Worm (Caenorhabditis elegans): ENCODE measurements around the gene fbf-1.

The fbf-1 gene

ce11 chrII:6091380-6091779, 10.7 kb upstream of the fbf-1 start, which contains the start of the genes fbf-2 and nspg-3:
Gene fbf-2 (minus strand): TSS chrII:6091480.
Gene nspg-3 (plus strand): TSS chrII:6091767.
- TF ChIP-seq nfya-1 (tag; optimal IDR thresholded peaks at IDR 0.05), result no peak
- TF ChIP-seq npax-4 (tag; optimal IDR thresholded peaks at IDR 0.05), result no peak
- TF ChIP-seq ceh-31 (tag; optimal IDR thresholded peaks at IDR 0.05), result no peak
- TF ChIP-seq unc-55 (GFP tag; optimal IDR thresholded peaks at IDR 0.05), result no peak
- TF ChIP-seq lin-11 (tag; optimal IDR thresholded peaks at IDR 0.05), result no peak
- TF ChIP-seq C08G9.2 (tag; optimal IDR thresholded peaks at IDR 0.05), result no peak
- TF ChIP-seq lim-6 (tag; optimal IDR thresholded peaks at IDR 0.05), result no peak
- no peak for TF ChIP-seq syd-9 (tag; optimal IDR thresholded peaks at IDR 0.05)
- TF ChIP-seq che-1 (tag; optimal IDR thresholded peaks at IDR 0.05), result no peak
- TF ChIP-seq ceh-9 (tag; optimal IDR thresholded peaks at IDR 0.05), result no peak
- TF ChIP-seq ztf-16 (tag; optimal IDR thresholded peaks at IDR 0.05), result no peak
- no peak for TF ChIP-seq nhr-11 (tag; optimal IDR thresholded peaks at IDR 0.05)
- no peak for TF ChIP-seq pha-4 (tag; optimal IDR thresholded peaks at IDR 0.05)
- no peak for TF ChIP-seq dmd-4 (tag; optimal IDR thresholded peaks at IDR 0.05; ENCODE audit: borderline replicate concordance)

- TF ChIP-seq fkh-6 (tag; optimal IDR thresholded peaks at IDR 0.05), result no peak
- no peak for TF ChIP-seq ceh-22 (tag; optimal IDR thresholded peaks at IDR 0.05)
- no peak for TF ChIP-seq ceh-14 (tag; optimal IDR thresholded peaks at IDR 0.05)
- TF ChIP-seq pros-1 (tag; optimal IDR thresholded peaks at IDR 0.05), result no peak
- TF ChIP-seq mec-3 (tag; optimal IDR thresholded peaks at IDR 0.05; ENCODE audit: borderline replicate concordance), result no peak
- no peak for TF ChIP-seq pax-1 (tag; optimal IDR thresholded peaks at IDR 0.05)
- TF ChIP-seq unc-86 (tag; optimal IDR thresholded peaks at IDR 0.05), result no peak
- no peak for TF ChIP-seq nfya-1 (tag; optimal IDR thresholded peaks at IDR 0.05)
- TF ChIP-seq ceh-6 (GFP tag; optimal IDR thresholded peaks at IDR 0.05), result no peak
- TF ChIP-seq gmeb-2 (tag; optimal IDR thresholded peaks at IDR 0.05), result no peak
- no peak for TF ChIP-seq ceh-31 (tag; optimal IDR thresholded peaks at IDR 0.05)
- TF ChIP-seq ttx-3 (tag; optimal IDR thresholded peaks at IDR 0.05), result no peak
- no peak for TF ChIP-seq ceh-19 (GFP tag; optimal IDR thresholded peaks at IDR 0.05)
- TF ChIP-seq ama-1 (optimal IDR thresholded peaks at IDR 0.05), result no peak
- no peak for TF ChIP-seq elt-2 (tag; optimal IDR thresholded peaks at IDR 0.05)
- no peak for TF ChIP-seq hlh-15 (tag; optimal IDR thresholded peaks at IDR 0.05)
- TF ChIP-seq F13H6.1 (tag; optimal IDR thresholded peaks at IDR 0.05), result no peak
- no peak for TF ChIP-seq pha-2 (tag; optimal IDR thresholded peaks at IDR 0.05)
- TF ChIP-seq pqm-1 (tag; optimal IDR thresholded peaks at IDR 0.05), result no peak
- no peak for TF ChIP-seq C38D4.7 (GFP tag; optimal IDR thresholded peaks at IDR 0.05)
Measured at ce11 chrII:6082620-6083019, 2.0 kb upstream of the fbf-1 start, which contains the start of gene F21H12.3. Gene F21H12.3 (plus strand): TSS chrII:6082920.

- no peak for TF ChIP-seq pha-2 (tag; optimal IDR thresholded peaks at IDR 0.05)
Measured at ce11 chrII:6077604-6078003, 3.0 kb downstream of the fbf-1 start, which contains the start of gene H12I13.6. Gene H12I13.6 (plus strand): TSS chrII:6077904.

ce11 chrII:6067066-6067465, 13.6 kb downstream of the fbf-1 start, which contains the start of gene H12I13.1:
Gene H12I13.1 (minus strand): TSS chrII:6067166.
- no peak for TF ChIP-seq fkh-10 (GFP tag; optimal IDR thresholded peaks at IDR 0.05)
- no peak for TF ChIP-seq unc-3 (GFP tag; conservative IDR thresholded peaks at IDR 0.05)
- no peak for TF ChIP-seq unc-3 (tag; optimal IDR thresholded peaks at IDR 0.05)
- TF ChIP-seq ets-4 (tag; optimal IDR thresholded peaks at IDR 0.05), result no peak
- TF ChIP-seq che-1 (tag; optimal IDR thresholded peaks at IDR 0.05), result no peak
- no peak for TF ChIP-seq dmd-4 (tag; optimal IDR thresholded peaks at IDR 0.05; ENCODE audit: borderline replicate concordance)
- TF ChIP-seq ceh-30 (tag; optimal IDR thresholded peaks at IDR 0.05), result no peak
- TF ChIP-seq sox-4 (tag; optimal IDR thresholded peaks at IDR 0.05), result no peak
- TF ChIP-seq ceh-18 (tag; optimal IDR thresholded peaks at IDR 0.05), result no peak
- TF ChIP-seq ceh-34 (tag; optimal IDR thresholded peaks at IDR 0.05), result no peak
- TF ChIP-seq rnt-1 (tag; optimal IDR thresholded peaks at IDR 0.05), result no peak
- TF ChIP-seq ahr-1 (tag; optimal IDR thresholded peaks at IDR 0.05), result no peak
- TF ChIP-seq unc-42 (tag; optimal IDR thresholded peaks at IDR 0.05), result no peak
- TF ChIP-seq unc-86 (tag; optimal IDR thresholded peaks at IDR 0.05), result no peak
- no peak for TF ChIP-seq Y22D7AL.16 (tag; optimal IDR thresholded peaks at IDR 0.05)
- TF ChIP-seq gmeb-2 (tag; optimal IDR thresholded peaks at IDR 0.05), result no peak
- TF ChIP-seq lin-11 (tag; optimal IDR thresholded peaks at IDR 0.05), result no peak

Data from whole organism, late embryonic.